Worm (Caenorhabditis elegans) whole organism, L1 larva: ENCODE measurements around the gene lis-1.

Source experiments
- ceh-82 ChIP-seq, 3 experiments: fragments of 150-350 bp in 1 of 3; sonication (generic microtip) in 2 of 3; optimal IDR thresholded peaks; 2 replicates each; lab custom pipeline; 2014 to 2017; ENCODE audit warnings: missing biosample characterization in 3 of 3, missing genetic modification characterization in 3 of 3
- fkh-10 ChIP-seq: sonication (generic microtip); optimal IDR thresholded peaks from 2 replicates; lab custom pipeline; 2017; ENCODE audit warnings: missing biosample characterization, missing genetic modification reagents, missing genetic modification characterization
- lsy-2 ChIP-seq, 2 experiments: fragments of 150-350 bp; optimal IDR thresholded peaks; 2 replicates each; lab custom pipeline; 2014; ENCODE audit warnings: missing biosample characterization in 2 of 2, missing genetic modification characterization in 2 of 2
- swsn-7 ChIP-seq: sonication (generic microtip); optimal IDR thresholded peaks from 2 replicates; lab custom pipeline; 2016; ENCODE audit warnings: missing genetic modification characterization, missing compliant biosample characterization
- ztf-4 ChIP-seq: fragments of 150-350 bp; optimal IDR thresholded peaks from 2 replicates; lab custom pipeline; 2014; ENCODE audit warnings: missing biosample characterization, missing genetic modification characterization

DNA sequence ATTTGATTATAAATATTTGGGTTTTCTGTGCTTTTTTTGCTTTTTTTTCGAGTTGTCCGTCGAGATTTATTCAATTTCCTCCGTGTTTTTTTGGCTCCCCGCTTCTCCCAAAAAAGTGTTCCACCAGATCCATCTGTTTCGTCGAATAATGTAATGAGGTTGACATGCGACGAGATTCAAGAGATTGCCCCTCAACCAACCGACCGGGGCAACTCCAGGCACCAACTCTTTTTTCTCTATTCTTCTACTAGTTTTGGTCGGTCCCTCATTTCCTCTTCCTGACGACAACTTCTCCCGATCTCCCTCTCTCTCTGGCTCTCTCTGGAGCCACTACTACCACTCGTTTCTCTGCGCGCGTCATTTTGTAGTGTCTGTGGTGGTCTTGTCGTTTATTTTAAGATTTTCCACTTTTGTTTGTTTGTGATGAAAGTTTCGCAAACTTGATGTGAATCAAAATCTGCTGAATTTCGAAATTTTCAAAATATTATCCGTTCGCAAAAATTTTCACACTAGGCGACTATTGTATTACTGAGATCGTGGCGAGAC lies 28.7 kb downstream of the lis-1 start:
- TF ChIP-seq lsy-2 (tag; optimal IDR thresholded peaks at IDR 0.05; lab: Kevin White, UChicago) (peak in 1 of 2 experiments; percentile 18), ztf-4 (tag; lab: Kevin White, UChicago) (no peak), ceh-82 (tag; optimal IDR thresholded peaks at IDR 0.05; lab: Kevin White, UChicago) (peak in 2 of 3 experiments; percentile 7 to 48), fkh-10 (no peak), swsn-7 (peak; percentile 0)
